Worm (Caenorhabditis elegans) whole organism, midembryonic: ENCODE results near the gene xbx-1.

Source experiments
- T22C8.4 ChIP-seq: fragments of 200-800 bp; sonication (Bioruptor generic); IDR thresholded peaks from 2 replicates; pipeline ENCODE4 v1.3.6; 2022; ENCODE audit warnings: missing genetic modification characterization, missing compliant biosample characterization
- cog-1 ChIP-seq: sonication (generic microtip); optimal IDR thresholded peaks from 2 replicates; lab custom pipeline; 2016; ENCODE audit warnings: missing genetic modification characterization, missing compliant biosample characterization
- klf-2 ChIP-seq: fragments of 200-800 bp; sonication (Bioruptor generic); conservative IDR thresholded peaks from 2 replicates; pipeline ENCODE4 v1.3.6; 2022; ENCODE audit warnings: missing genetic modification reagents, missing genetic modification characterization, missing compliant biosample characterization
- ref-1 ChIP-seq: fragments of 200-800 bp; sonication (Bioruptor generic); conservative IDR thresholded peaks from 2 replicates; pipeline ENCODE4 v1.3.6; 2022; ENCODE audit warnings: missing genetic modification reagents, missing genetic modification characterization, missing compliant biosample characterization
- tab-1 ChIP-seq: fragments of 200-800 bp; sonication (Bioruptor generic); IDR thresholded peaks from 2 replicates; pipeline ENCODE4 v1.3.6; 2022; ENCODE audit warnings: missing genetic modification characterization, missing compliant biosample characterization
- ztf-23 ChIP-seq: fragments of 200-800 bp; sonication (Bioruptor generic); IDR thresholded peaks from 2 replicates; pipeline ENCODE4 v1.3.6; 2022; ENCODE audit warnings: missing genetic modification reagents, missing genetic modification characterization, missing compliant biosample characterization
- ztf-29 ChIP-seq: fragments of 200-800 bp; sonication (Bioruptor generic); IDR thresholded peaks from 2 replicates; pipeline ENCODE4 v1.3.6; 2022; ENCODE audit warnings: missing genetic modification reagents, missing genetic modification characterization, missing compliant biosample characterization

DNA sequence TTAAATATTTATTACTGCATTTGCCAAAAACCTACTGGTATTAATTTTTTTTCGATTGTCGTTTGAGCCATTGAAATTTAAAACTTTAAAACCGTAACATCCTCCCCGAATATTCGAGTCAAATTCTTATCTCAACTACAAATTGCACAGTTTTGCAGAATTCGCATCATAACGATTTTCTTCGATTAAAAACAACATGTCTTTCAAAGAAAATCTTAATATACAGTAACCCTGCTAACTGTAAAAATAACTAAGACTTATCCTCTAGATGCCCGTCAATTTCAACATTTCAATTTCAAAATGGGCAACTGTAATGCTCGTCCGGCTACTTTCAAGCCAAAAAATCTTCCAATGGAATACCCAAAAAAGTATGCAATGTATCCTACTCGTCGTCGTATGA lies 40.7 kb downstream of the xbx-1 start, which contains the start of gene F14H8.5:
- TF ChIP-seq tab-1 (GFP tag; lab: Robert Waterston, UW) = no peak
- no peak for TF ChIP-seq ztf-23
- TF ChIP-seq cog-1 (tag; lab: Kevin White, UChicago) = no peak
- TF ChIP-seq ref-1 (GFP tag; lab: Robert Waterston, UW) = no peak
- TF ChIP-seq ztf-29 = no peak
- TF ChIP-seq klf-2 = no peak
- TF ChIP-seq T22C8.4 = no peak
